Worm (Caenorhabditis elegans) whole organism, early embryonic: ENCODE data around the gene K10B3.1.

Source experiments
- aly-1 ChIP-seq: sonication (generic microtip); optimal IDR thresholded peaks from 2 replicates; lab custom pipeline; 2016; ENCODE audit warnings: missing genetic modification characterization, missing compliant biosample characterization
- ama-1 ChIP-seq: fragments of 150-350 bp; optimal IDR thresholded peaks from 2 replicates; lab custom pipeline; 2014
- ceh-36 ChIP-seq: sonication (generic microtip); optimal IDR thresholded peaks from 2 replicates; lab custom pipeline; 2016; ENCODE audit warnings: missing genetic modification characterization, inconsistent platforms, missing compliant biosample characterization
- ets-7 ChIP-seq: sonication (generic microtip); optimal IDR thresholded peaks from 2 replicates; lab custom pipeline; 2016; ENCODE audit warnings: missing genotype, missing genetic modification characterization, missing compliant biosample characterization
- flt-1 ChIP-seq: fragments of 200-800 bp; sonication (Bioruptor generic); IDR thresholded peaks from 2 replicates; pipeline ENCODE4 v1.3.6; 2022; ENCODE audit warnings: missing genetic modification characterization, missing compliant biosample characterization
- hmbx-1 ChIP-seq: sonication (generic microtip); optimal IDR thresholded peaks from 2 replicates; lab custom pipeline; 2016; ENCODE audit warnings: mild to moderate bottlenecking, missing genetic modification characterization, missing compliant biosample characterization
- hnd-1 ChIP-seq: sonication (generic microtip); optimal IDR thresholded peaks from 2 replicates; lab custom pipeline; 2016; ENCODE audit warnings: missing genetic modification characterization, missing compliant biosample characterization
- scrt-1 ChIP-seq: fragments of 200-800 bp; sonication (Bioruptor generic); IDR thresholded peaks from 2 replicates; pipeline ENCODE4 v1.3.6; 2022; ENCODE audit warnings: missing genetic modification characterization, missing compliant biosample characterization
- sea-1 ChIP-seq: fragments of 200-800 bp; sonication (Bioruptor generic); conservative IDR thresholded peaks from 2 replicates; pipeline ENCODE4 v1.3.6; 2022; ENCODE audit warnings: missing genetic modification characterization, missing compliant biosample characterization
- tra-4 ChIP-seq: sonication (generic microtip); optimal IDR thresholded peaks from 2 replicates; lab custom pipeline; 2017; ENCODE audit warnings: missing genetic modification characterization, missing compliant biosample characterization

DNA sequence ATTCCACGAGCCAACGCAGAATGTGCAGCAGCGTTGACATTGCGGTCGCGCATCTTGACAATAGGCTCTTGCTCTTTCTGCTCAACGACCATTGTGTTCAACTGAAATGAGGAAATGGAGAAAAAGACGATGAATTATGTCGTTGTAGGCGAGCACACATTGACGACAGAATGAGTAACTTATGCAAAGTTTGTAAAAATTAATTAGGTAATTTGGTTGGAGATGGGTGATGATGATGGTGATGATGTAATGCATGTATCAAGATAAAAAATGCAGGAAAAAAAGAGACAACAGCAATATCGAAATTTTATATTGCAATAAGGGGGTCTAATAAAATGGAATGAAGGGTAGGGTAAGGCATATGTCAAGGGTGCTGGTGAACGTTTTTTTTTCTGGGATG is 17.1 kb downstream of the K10B3.1 start, which contains the start of gene bbln-1:
- TF ChIP-seq hmbx-1 (tag; lab: Kevin White, UChicago), result no peak
- TF ChIP-seq scrt-1, result no peak
- TF ChIP-seq sea-1, result no peak
- TF ChIP-seq aly-1 (tag; lab: Kevin White, UChicago), result no peak
- TF ChIP-seq ceh-36 (tag; lab: Kevin White, UChicago), result no peak
- no peak for TF ChIP-seq tra-4 (tag; lab: Kevin White, UChicago)
- no peak for TF ChIP-seq ets-7
- no peak for TF ChIP-seq ama-1 (lab: Kevin White, UChicago)
- no peak for TF ChIP-seq flt-1 (GFP tag; lab: Robert Waterston, UW)
- no peak for TF ChIP-seq hnd-1 (tag; lab: Kevin White, UChicago)
